Fruit fly (Drosophila melanogaster) whole organism, embryonic: ENCODE results near the gene Nnp-1.
A peak's percentile ranks its signal among the peaks of the same experiment; 100 is the strongest.

Experiments used
- Bdp1 ChIP-seq: fragments of 200-800 bp; sonication (Bioruptor generic); optimal IDR thresholded peaks from 3 replicates; lab custom pipeline; 2016; ENCODE audit warnings: missing biosample characterization, missing genetic modification characterization
- CG10462 ChIP-seq: fragments of 200-800 bp; sonication (Bioruptor generic); optimal IDR thresholded peaks from 2 replicates; lab custom pipeline; 2016; ENCODE audit warnings: missing biosample characterization, missing genetic modification characterization
- CG10565 ChIP-seq: fragments of 200-800 bp; sonication (Bioruptor generic); optimal IDR thresholded peaks from 3 replicates; lab custom pipeline; 2016; ENCODE audit warnings: missing biosample characterization, mild to moderate bottlenecking, missing genetic modification characterization
- CG10959 ChIP-seq: fragments of 200-800 bp; sonication (Bioruptor generic); IDR thresholded peaks from 2 replicates; pipeline ENCODE4 v1.3.6; 2022; ENCODE audit warnings: missing biosample characterization, missing genetic modification characterization
- CG11085 ChIP-seq: fragments of 200-800 bp; sonication (Bioruptor generic); IDR thresholded peaks from 2 replicates; pipeline ENCODE4 v1.3.6; 2022; ENCODE audit warnings: missing biosample characterization, missing genetic modification characterization
- CG11695 ChIP-seq: fragments of 200-800 bp; sonication (Bioruptor generic); IDR thresholded peaks from 3 replicates; pipeline ENCODE4 v1.3.6; 2022; ENCODE audit warnings: missing biosample characterization, missing genetic modification characterization
- CG12744 ChIP-seq: fragments of 200-800 bp; sonication (Bioruptor generic); optimal IDR thresholded peaks from 2 replicates; lab custom pipeline; 2016; ENCODE audit warnings: missing biosample characterization, missing genetic modification characterization
- CG14710 ChIP-seq: fragments of 200-800 bp; sonication (Bioruptor generic); optimal IDR thresholded peaks from 3 replicates; lab custom pipeline; 2019; ENCODE audit warnings: missing biosample characterization, mild to moderate bottlenecking, missing genetic modification characterization, moderate library complexity
- CG16863 ChIP-seq: fragments of 200-800 bp; sonication (Bioruptor generic); optimal IDR thresholded peaks from 3 replicates; lab custom pipeline; 2016; ENCODE audit warnings: missing biosample characterization, missing genetic modification characterization
- CG17359 ChIP-seq: fragments of 200-800 bp; sonication (Bioruptor generic); optimal IDR thresholded peaks from 3 replicates; lab custom pipeline; 2018; ENCODE audit warnings: missing biosample characterization, mild to moderate bottlenecking, missing genetic modification characterization, moderate library complexity
- CG1792 ChIP-seq: fragments of 200-800 bp; sonication (Bioruptor generic); optimal IDR thresholded peaks from 2 replicates; lab custom pipeline; 2016; ENCODE audit warnings: missing biosample characterization, missing genetic modification characterization
- CG18619 ChIP-seq: fragments of 200-800 bp; sonication (Bioruptor generic); optimal IDR thresholded peaks from 3 replicates; lab custom pipeline; 2017; ENCODE audit warnings: missing biosample characterization, mild to moderate bottlenecking, missing genetic modification characterization
- CG2116 ChIP-seq: fragments of 200-800 bp; sonication (Bioruptor generic); optimal IDR thresholded peaks from 3 replicates; lab custom pipeline; 2018; ENCODE audit warnings: missing biosample characterization, mild to moderate bottlenecking, missing genetic modification characterization
- CG2129 ChIP-seq: fragments of 200-800 bp; sonication (Bioruptor generic); IDR thresholded peaks from 2 replicates; pipeline ENCODE4 v1.3.6; 2022; ENCODE audit warnings: missing biosample characterization, missing genetic modification characterization; ENCODE audit not compliant: partially characterized antibody
- CG42726 ChIP-seq: fragments of 200-800 bp; sonication (Bioruptor generic); IDR thresholded peaks from 2 replicates; pipeline ENCODE4 v1.3.6; 2022; ENCODE audit warnings: missing biosample characterization, missing genetic modification characterization; ENCODE audit not compliant: partially characterized antibody
- CG4328 ChIP-seq: fragments of 200-800 bp; sonication (Bioruptor generic); optimal IDR thresholded peaks from 3 replicates; lab custom pipeline; 2017; ENCODE audit warnings: missing biosample characterization, missing genetic modification reagents, missing genetic modification characterization
- CG4730 ChIP-seq: fragments of 200-800 bp; sonication (Bioruptor generic); IDR thresholded peaks from 2 replicates; pipeline ENCODE4 v1.3.6; 2022; ENCODE audit warnings: missing biosample characterization, missing genetic modification characterization
- CG6854 ChIP-seq: fragments of 200-800 bp; sonication (Bioruptor generic); optimal IDR thresholded peaks from 3 replicates; lab custom pipeline; 2017; ENCODE audit warnings: missing biosample characterization, mild to moderate bottlenecking, missing genetic modification characterization
- CG7745 ChIP-seq: fragments of 200-800 bp; sonication (Bioruptor generic); optimal IDR thresholded peaks from 2 replicates; lab custom pipeline; 2018; ENCODE audit warnings: missing biosample characterization, mild to moderate bottlenecking, missing genetic modification characterization, moderate library complexity
- CG7987 ChIP-seq: fragments of 200-800 bp; sonication (Bioruptor generic); optimal IDR thresholded peaks from 2 replicates; lab custom pipeline; 2018; ENCODE audit warnings: missing biosample characterization, mild to moderate bottlenecking, missing genetic modification characterization, moderate library complexity
- CHES-1-like ChIP-seq: fragments of 200-800 bp; sonication (Bioruptor generic); optimal IDR thresholded peaks from 2 replicates; lab custom pipeline; 2016; ENCODE audit warnings: missing biosample characterization, missing genetic modification characterization
- Eip74EF ChIP-seq, 2 experiments: fragments of 200-800 bp in 1 of 2; fragments of >200 bp in 1 of 2; sonication (Bioruptor generic) in 1 of 2; optimal IDR thresholded peaks; 2 replicates each; lab custom pipeline; 2017 to 2019; ENCODE audit warnings: missing biosample characterization in 2 of 2, missing genetic modification characterization in 2 of 2, mild to moderate bottlenecking in 1 of 2, moderate library complexity in 1 of 2
- Gug ChIP-seq: fragments of 200-800 bp; sonication (Bioruptor generic); IDR thresholded peaks from 4 replicates; pipeline ENCODE4 v1.3.6; 2022; ENCODE audit warnings: missing biosample characterization, missing genetic modification characterization
- H15 ChIP-seq: fragments of 200-800 bp; sonication (Bioruptor generic); IDR thresholded peaks from 3 replicates; pipeline ENCODE4 v1.3.6; 2022; ENCODE audit warnings: missing biosample characterization, missing genetic modification characterization
- Hand ChIP-seq: fragments of 200-800 bp; sonication (Bioruptor generic); optimal IDR thresholded peaks from 2 replicates; lab custom pipeline; 2017; ENCODE audit warnings: mild to moderate bottlenecking, missing biosample characterization, missing genetic modification reagents, missing genetic modification characterization
- Hey ChIP-seq: fragments of 200-800 bp; sonication (Bioruptor generic); optimal IDR thresholded peaks from 3 replicates; lab custom pipeline; 2018; ENCODE audit warnings: missing biosample characterization, mild to moderate bottlenecking, missing genetic modification characterization
- Hr3 ChIP-seq: fragments of 200-800 bp; sonication (Bioruptor generic); optimal IDR thresholded peaks from 3 replicates; lab custom pipeline; 2016; ENCODE audit warnings: missing biosample characterization, missing genetic modification characterization
- Hsf ChIP-seq: fragments of 200-800 bp; sonication (Bioruptor generic); optimal IDR thresholded peaks from 3 replicates; lab custom pipeline; 2016; ENCODE audit warnings: missing biosample characterization, missing genetic modification characterization
- Nf-YC ChIP-seq: fragments of 200-800 bp; optimal IDR thresholded peaks from 3 replicates; lab custom pipeline; 2019; ENCODE audit warnings: missing biosample characterization, mild to moderate bottlenecking, missing genetic modification characterization, moderate library complexity
- Optix ChIP-seq: fragments of 200-800 bp; sonication (Bioruptor generic); IDR thresholded peaks from 3 replicates; pipeline ENCODE4 v1.3.6; 2022; ENCODE audit warnings: missing biosample characterization, missing genetic modification characterization
- Rfx ChIP-seq: fragments of 200-800 bp; sonication (Bioruptor generic); IDR thresholded peaks from 2 replicates; pipeline ENCODE4 v1.3.6; 2022; ENCODE audit warnings: missing biosample characterization, missing genetic modification characterization
- Trl ChIP-seq, 3 experiments: fragments of >200 bp in 2 of 3; fragments of 200-800 bp in 1 of 3; sonication (Bioruptor generic) in 1 of 3; optimal IDR thresholded peaks; 2 replicates in 1 of 3; 3 replicates in 2 of 3; lab custom pipeline; 2016 to 2017; ENCODE audit warnings: missing biosample characterization in 1 of 3, missing genetic modification characterization in 1 of 3
- Xbp1 ChIP-seq: fragments of 200-800 bp; sonication (Bioruptor generic); optimal IDR thresholded peaks from 3 replicates; lab custom pipeline; 2016; ENCODE audit warnings: missing biosample characterization, mild to moderate bottlenecking, missing genetic modification characterization
- abd-A ChIP-seq: fragments of 200-800 bp; sonication (Bioruptor generic); optimal IDR thresholded peaks from 3 replicates; lab custom pipeline; 2019; ENCODE audit warnings: missing biosample characterization, mild to moderate bottlenecking, missing genetic modification characterization, moderate library complexity
- az2 ChIP-seq: fragments of 200-800 bp; sonication (Bioruptor generic); optimal IDR thresholded peaks from 3 replicates; lab custom pipeline; 2016; ENCODE audit warnings: missing biosample characterization, missing genetic modification characterization
- bab2 ChIP-seq: fragments of 200-800 bp; sonication (Bioruptor generic); optimal IDR thresholded peaks from 2 replicates; lab custom pipeline; 2016; ENCODE audit warnings: missing biosample characterization, missing genetic modification characterization
- bcd ChIP-seq: fragments of 200-800 bp; sonication (Bioruptor generic); optimal IDR thresholded peaks from 2 replicates; lab custom pipeline; 2017; ENCODE audit warnings: missing biosample characterization, mild to moderate bottlenecking, missing genetic modification characterization
- bowl ChIP-seq: fragments of 200-800 bp; sonication (Bioruptor generic); IDR thresholded peaks from 2 replicates; pipeline ENCODE4 v1.3.6; 2022; ENCODE audit warnings: missing biosample characterization, missing genetic modification characterization
- dati ChIP-seq: fragments of 200-800 bp; sonication (Bioruptor generic); IDR thresholded peaks from 2 replicates; pipeline ENCODE4 v1.3.6; 2022; ENCODE audit warnings: missing biosample characterization, missing genetic modification characterization
- jigr1 ChIP-seq: fragments of 200-800 bp; sonication (Bioruptor generic); IDR thresholded peaks from 3 replicates; pipeline ENCODE4 v1.3.6; 2022; ENCODE audit warnings: missing biosample characterization, missing genetic modification characterization
- klu ChIP-seq: fragments of 200-800 bp; sonication (Bioruptor generic); IDR thresholded peaks from 2 replicates; pipeline ENCODE4 v1.3.6; 2022; ENCODE audit warnings: missing biosample characterization, missing genetic modification characterization
- lmd ChIP-seq: fragments of 200-800 bp; sonication (Bioruptor generic); IDR thresholded peaks from 2 replicates; pipeline ENCODE4 v1.3.6; 2022; ENCODE audit warnings: missing biosample characterization, missing genetic modification characterization
- mam ChIP-seq: fragments of 200-800 bp; sonication (Bioruptor generic); optimal IDR thresholded peaks from 3 replicates; lab custom pipeline; 2016; ENCODE audit warnings: missing biosample characterization, missing genetic modification characterization
- mld ChIP-seq: fragments of 200-800 bp; sonication (Bioruptor generic); IDR thresholded peaks from 3 replicates; pipeline ENCODE4 v1.3.6; 2022; ENCODE audit warnings: missing biosample characterization, missing genetic modification characterization; ENCODE audit not compliant: partially characterized antibody
- nerfin-2 ChIP-seq: fragments of 200-800 bp; sonication (Bioruptor generic); IDR thresholded peaks from 2 replicates; pipeline ENCODE4 v1.3.6; 2022; ENCODE audit warnings: missing biosample characterization, missing genetic modification characterization; ENCODE audit not compliant: partially characterized antibody
- nmo ChIP-seq: fragments of 200-800 bp; sonication (Bioruptor generic); optimal IDR thresholded peaks from 2 replicates; lab custom pipeline; 2018; ENCODE audit warnings: missing biosample characterization, mild to moderate bottlenecking, missing genetic modification characterization, moderate library complexity
- otp ChIP-seq: fragments of 200-800 bp; sonication (Bioruptor generic); IDR thresholded peaks from 3 replicates; pipeline ENCODE4, ENCODE4 v1.3.6; 2022; ENCODE audit warnings: missing biosample characterization, missing genetic modification characterization
- phol ChIP-seq: fragments of 200-800 bp; sonication (Bioruptor generic); optimal IDR thresholded peaks from 3 replicates; lab custom pipeline; 2018; ENCODE audit warnings: missing biosample characterization, mild to moderate bottlenecking, missing genetic modification characterization, moderate library complexity
- sens-2 ChIP-seq: fragments of 200-800 bp; sonication (Bioruptor generic); IDR thresholded peaks from 2 replicates; pipeline ENCODE4 v1.3.6; 2022; ENCODE audit warnings: missing biosample characterization, missing genetic modification characterization
- seq ChIP-seq: fragments of 200-800 bp; sonication (Bioruptor generic); IDR thresholded peaks from 2 replicates; pipeline ENCODE4 v1.3.6; 2022; ENCODE audit warnings: missing biosample characterization, missing genetic modification characterization

Gene Nnp-1

dm6 chr2L:13378488-13378964, 12.5 kb upstream of the Nnp-1 start, which contains the start of the genes CG9302 and beta'COP (continued):
- peak; percentile 50; the same call in 1 of the 2 replicates for TF ChIP-seq CG11085 (GFP tag; lab: Robert Waterston, UW)
- peak; percentile 73; the same call in 1 of the 2 replicates for TF ChIP-seq klu
- peak; percentile 81 for TF ChIP-seq Hr3
- no peak for TF ChIP-seq CG42726 (GFP tag; lab: Robert Waterston, UW)
- no peak for TF ChIP-seq CG11695
- TF ChIP-seq CG17359: peak; percentile 62
- peak; percentile 33 for TF ChIP-seq CG7987 (GFP tag; lab: Kevin White, UChicago)
- TF ChIP-seq Hand (GFP tag; lab: Kevin White, UChicago): no peak
- peak; percentile 61 for TF ChIP-seq Hsf
- TF ChIP-seq az2 (GFP tag; lab: Kevin White, UChicago): peak; percentile 71
- TF ChIP-seq CG1792 (GFP tag; lab: Kevin White, UChicago): no peak
- no peak for TF ChIP-seq CG6854 (GFP tag; lab: Kevin White, UChicago)
- TF ChIP-seq Nf-YC (tag; lab: Kevin White, UChicago): peak; percentile 79
- TF ChIP-seq mam (GFP tag; lab: Kevin White, UChicago): peak; percentile 71
- TF ChIP-seq bcd (GFP tag; lab: Kevin White, UChicago): peak; percentile 80
- no peak for TF ChIP-seq Optix
- TF ChIP-seq jigr1: peak; percentile 61; the same call in 2 of the 3 replicates
- TF ChIP-seq CG10565 (GFP tag; lab: Kevin White, UChicago): no peak
- no peak for TF ChIP-seq mld (GFP tag; lab: Robert Waterston, UW)
- TF ChIP-seq Gug: peak; percentile 49; the same call in 1 of the 4 replicates
- no peak for TF ChIP-seq Trl (optimal IDR thresholded peaks at IDR 0.05; lab: Kevin White, UChicago)
- peak; percentile 22 for TF ChIP-seq Trl (GFP tag; optimal IDR thresholded peaks at IDR 0.05; lab: Kevin White, UChicago)
- TF ChIP-seq CG4730 (GFP tag; lab: Robert Waterston, UW): no peak
- peak; percentile 68 for TF ChIP-seq CG18619 (GFP tag; lab: Kevin White, UChicago)
- no peak for TF ChIP-seq sens-2 (GFP tag; lab: Robert Waterston, UW)
- TF ChIP-seq H15 (GFP tag; lab: Robert Waterston, UW): no peak
- TF ChIP-seq nmo (GFP tag; lab: Kevin White, UChicago): peak; percentile 91
- peak; percentile 83 for TF ChIP-seq Xbp1 (GFP tag; lab: Kevin White, UChicago)
- no peak for TF ChIP-seq CG2129 (GFP tag; lab: Robert Waterston, UW)
- TF ChIP-seq dati (GFP tag; lab: Robert Waterston, UW): no peak
- TF ChIP-seq phol: peak; percentile 81
- peak; percentile 21 for TF ChIP-seq CG12744 (GFP tag; lab: Kevin White, UChicago)
- TF ChIP-seq otp (GFP tag; lab: Robert Waterston, UW): no peak
- TF ChIP-seq CG14710 (tag; lab: Kevin White, UChicago): peak; percentile 81
- no peak for TF ChIP-seq abd-A (tag; lab: Kevin White, UChicago)
- TF ChIP-seq CHES-1-like (GFP tag; lab: Kevin White, UChicago): peak; percentile 59
- TF ChIP-seq CG16863 (GFP tag; lab: Kevin White, UChicago): peak; percentile 1
- TF ChIP-seq seq: no peak
- no peak for TF ChIP-seq CG10959 (GFP tag; lab: Robert Waterston, UW)
- peak; percentile 76 for TF ChIP-seq Rfx
- no peak for TF ChIP-seq CG7745 (tag; lab: Kevin White, UChicago)
- peak; percentile 69 for TF ChIP-seq lmd
- TF ChIP-seq bab2 (GFP tag; lab: Kevin White, UChicago): peak; percentile 48
- no peak for TF ChIP-seq Eip74EF (GFP tag; optimal IDR thresholded peaks at IDR 0.05; lab: Kevin White, UChicago)
- TF ChIP-seq CG2116 (GFP tag; lab: Kevin White, UChicago): peak; percentile 85
- peak; percentile 66 for TF ChIP-seq CG4328 (GFP tag; lab: Kevin White, UChicago)
- TF ChIP-seq Hey (tag; lab: Kevin White, UChicago): no peak
- peak; percentile 69 for TF ChIP-seq Bdp1 (GFP tag; lab: Kevin White, UChicago)
- peak; percentile 31 for TF ChIP-seq CG10462 (GFP tag; lab: Kevin White, UChicago)
- peak; percentile 50; the same call in 1 of the 2 replicates for TF ChIP-seq nerfin-2
- TF ChIP-seq bowl (GFP tag; lab: Robert Waterston, UW): no peak
